Worm (Caenorhabditis elegans): ENCODE measurements around the gene C43G2.3.

Gene C43G2.3

DNA sequence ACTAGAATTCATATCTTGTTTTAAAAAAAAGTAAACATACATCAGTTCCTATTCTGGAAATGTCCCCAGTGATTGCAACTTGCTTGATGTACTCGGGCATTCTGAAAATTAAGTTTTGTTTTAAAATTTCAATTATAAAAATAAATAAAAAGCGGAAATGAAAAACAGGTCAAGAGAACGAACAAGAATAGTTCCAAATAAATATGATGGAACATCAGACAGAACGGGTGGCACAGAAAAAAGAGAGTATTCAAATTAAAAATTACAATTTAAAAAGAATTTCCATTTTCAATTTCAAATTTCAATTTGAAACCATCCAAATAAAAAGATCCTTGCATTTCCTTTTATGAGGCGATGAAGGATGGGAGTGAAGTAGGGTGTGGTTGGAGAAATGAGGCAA is 43.2 kb downstream of the C43G2.3 start, which contains the start of gene C01B10.3:
Gene C01B10.3, minus strand, starts transcription at position 101 of the 400 bp plus-strand sequence.
- TF ChIP-seq daf-12 (tag; optimal IDR thresholded peaks at IDR 0.05), result no peak
- no peak for TF ChIP-seq elt-2 (tag; optimal IDR thresholded peaks at IDR 0.05)
- TF ChIP-seq lsy-12 (tag; optimal IDR thresholded peaks at IDR 0.05), result no peak
- TF ChIP-seq snpc-4 (tag; optimal IDR thresholded peaks at IDR 0.05), result no peak
- TF ChIP-seq nhr-43 (tag; optimal IDR thresholded peaks at IDR 0.05; ENCODE audit: poor library complexity, severe bottlenecking), result no peak
- no peak for TF ChIP-seq nhr-28 (tag; optimal IDR thresholded peaks at IDR 0.05)
- no peak for TF ChIP-seq nhr-76 (tag; optimal IDR thresholded peaks at IDR 0.05)
- TF ChIP-seq nhr-77 (tag; optimal IDR thresholded peaks at IDR 0.05), result no peak
- TF ChIP-seq mdl-1 (tag; optimal IDR thresholded peaks at IDR 0.05), result no peak
- no peak for TF ChIP-seq elt-1 (tag; optimal IDR thresholded peaks at IDR 0.05)
- no peak for TF ChIP-seq egl-27 (tag; optimal IDR thresholded peaks at IDR 0.05)
- TF ChIP-seq ceh-16 (tag; optimal IDR thresholded peaks at IDR 0.05), result no peak
- no peak for TF ChIP-seq aly-2 (tag; optimal IDR thresholded peaks at IDR 0.05)
- TF ChIP-seq nhr-12 (tag; optimal IDR thresholded peaks at IDR 0.05), result no peak
- TF ChIP-seq elt-3 (tag; optimal IDR thresholded peaks at IDR 0.05), result no peak
- no peak for TF ChIP-seq R02D3.7 (tag; optimal IDR thresholded peaks at IDR 0.05)
- TF ChIP-seq nhr-237 (tag; optimal IDR thresholded peaks at IDR 0.05), result no peak
- no peak for TF ChIP-seq egl-5 (tag; optimal IDR thresholded peaks at IDR 0.05)

DNA sequence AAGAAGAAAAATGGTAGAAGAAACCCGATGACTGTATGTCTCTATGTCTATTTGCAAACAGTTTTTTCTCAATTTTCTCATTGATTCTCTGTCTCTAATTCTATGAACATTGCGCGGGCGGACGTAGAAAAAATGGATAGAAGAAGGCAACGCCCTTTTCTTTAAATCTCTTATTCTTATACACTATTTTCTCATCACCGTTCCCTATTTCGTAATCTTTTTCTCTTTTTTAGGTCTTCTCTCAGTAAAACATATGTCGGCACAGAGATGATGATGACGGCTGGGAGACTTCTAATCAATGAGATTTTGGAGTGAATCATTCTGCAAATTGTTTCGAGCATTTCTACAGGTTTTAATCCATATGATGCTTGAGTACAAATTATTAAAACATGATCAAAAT is 44.1 kb downstream of the C43G2.3 start:
- TF ChIP-seq nfya-1 (tag; optimal IDR thresholded peaks at IDR 0.05; ENCODE audit: insufficient read depth) (peak; percentile 20), nhr-25 (tag; optimal IDR thresholded peaks at IDR 0.05) (peak; percentile 70), mml-1 (tag; optimal IDR thresholded peaks at IDR 0.05) (no peak), elt-3 (tag; optimal IDR thresholded peaks at IDR 0.05) (peak in 1 of 3 experiments; percentile 73), nhr-77 (tag; optimal IDR thresholded peaks at IDR 0.05) (no peak), ceh-28 (tag; optimal IDR thresholded peaks at IDR 0.05) (peak; percentile 38), jun-1 (tag; optimal IDR thresholded peaks at IDR 0.05) (no peak), pha-4 (tag; optimal IDR thresholded peaks at IDR 0.05) (peak; percentile 36), nhr-11 (tag; optimal IDR thresholded peaks at IDR 0.05) (no peak), nhr-23 (tag; optimal IDR thresholded peaks at IDR 0.05) (peak; percentile 76)

DNA sequence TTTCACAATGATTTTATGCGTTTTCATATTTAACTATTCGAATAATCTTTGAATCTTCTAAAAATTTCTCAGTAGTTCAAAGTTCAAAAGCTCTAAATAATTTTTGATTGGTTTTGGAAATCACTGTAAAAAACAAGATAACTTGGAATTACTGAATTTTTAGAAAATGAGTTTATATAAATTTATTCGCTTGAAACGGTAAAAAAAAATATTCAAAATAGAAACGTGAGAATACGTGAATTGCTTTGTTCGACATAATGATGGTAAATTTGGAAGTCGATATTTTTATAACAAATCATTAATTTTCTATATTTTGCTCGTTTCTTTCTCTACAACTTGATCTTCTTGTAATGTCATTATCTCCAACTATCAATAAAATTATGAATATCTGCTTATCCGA is 45.4 kb downstream of the C43G2.3 start, which contains the start of gene C01B10.44:
Gene C01B10.44, plus strand, starts transcription at position 301 of the 400 bp plus-strand sequence.
- TF ChIP-seq lsy-12 (tag; optimal IDR thresholded peaks at IDR 0.05) (no peak), elt-3 (tag; optimal IDR thresholded peaks at IDR 0.05) (no peak), eor-1 (tag; optimal IDR thresholded peaks at IDR 0.05) (no peak), unc-62 (GFP tag; optimal IDR thresholded peaks at IDR 0.05) (no peak), sea-2 (GFP tag; optimal IDR thresholded peaks at IDR 0.05) (no peak), ztf-11 (tag; optimal IDR thresholded peaks at IDR 0.05) (no peak), snpc-4 (tag; optimal IDR thresholded peaks at IDR 0.05) (no peak), fkh-10 (GFP tag; optimal IDR thresholded peaks at IDR 0.05) (no peak), skn-1 (tag; optimal IDR thresholded peaks at IDR 0.05) (no peak)

DNA sequence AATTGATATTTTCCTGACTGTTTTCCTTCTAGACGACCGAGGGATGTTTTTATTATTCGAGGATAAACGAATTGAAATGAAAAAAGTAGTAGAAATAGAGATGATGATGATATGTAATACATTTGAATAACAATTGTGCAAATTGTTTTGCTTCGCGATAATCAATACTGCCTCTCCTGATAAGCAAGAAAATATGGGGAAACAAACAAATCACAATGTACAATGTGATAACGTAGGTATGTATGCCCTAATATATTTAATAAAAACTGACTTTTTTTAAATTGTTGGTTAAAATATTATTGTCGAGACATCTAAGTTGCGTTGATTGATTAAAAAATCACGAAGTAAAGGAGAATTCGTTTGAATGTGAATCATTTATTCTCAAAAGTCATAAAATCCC is 49.8 kb downstream of the C43G2.3 start, which contains the start of gene cest-5.2:
Gene cest-5.2, minus strand, starts transcription at position 128 of the 400 bp plus-strand sequence.
- TF ChIP-seq lin-15B (tag; optimal IDR thresholded peaks at IDR 0.05) (no peak), nhr-23 (tag; optimal IDR thresholded peaks at IDR 0.05) (no peak), ceh-16 (tag; optimal IDR thresholded peaks at IDR 0.05) (no peak), mdl-1 (tag; optimal IDR thresholded peaks at IDR 0.05) (no peak), eor-1 (tag; optimal IDR thresholded peaks at IDR 0.05) (no peak), elt-2 (tag; optimal IDR thresholded peaks at IDR 0.05) (peak; percentile 67), nhr-77 (tag; optimal IDR thresholded peaks at IDR 0.05) (no peak), ZK546.5 (tag; optimal IDR thresholded peaks at IDR 0.05) (no peak), aly-2 (tag; optimal IDR thresholded peaks at IDR 0.05) (no peak), ceh-82 (tag; optimal IDR thresholded peaks at IDR 0.05) (no peak), fos-1 (tag; optimal IDR thresholded peaks at IDR 0.05) (no peak), lsy-12 (tag; optimal IDR thresholded peaks at IDR 0.05) (no peak), nhr-25 (tag; optimal IDR thresholded peaks at IDR 0.05) (no peak), nhr-43 (tag; optimal IDR thresholded peaks at IDR 0.05; ENCODE audit: poor library complexity, severe bottlenecking) (no peak), tbx-2 (tag; optimal IDR thresholded peaks at IDR 0.05) (no peak), ama-1 (optimal IDR thresholded peaks at IDR 0.05) (no peak), snpc-4 (tag; optimal IDR thresholded peaks at IDR 0.05) (no peak), nhr-11 (tag; optimal IDR thresholded peaks at IDR 0.05) (no peak), skn-1 (tag; optimal IDR thresholded peaks at IDR 0.05) (no peak), zag-1 (tag; optimal IDR thresholded peaks at IDR 0.05) (no peak), pha-4 (tag; optimal IDR thresholded peaks at IDR 0.05) (peak; percentile 26), lin-39 (tag; optimal IDR thresholded peaks at IDR 0.05) (no peak), nfya-1 (tag; optimal IDR thresholded peaks at IDR 0.05; ENCODE audit: insufficient read depth) (no peak), nhr-237 (tag; optimal IDR thresholded peaks at IDR 0.05) (no peak), pqm-1 (tag; optimal IDR thresholded peaks at IDR 0.05) (peak; percentile 9), R02D3.7 (tag; optimal IDR thresholded peaks at IDR 0.05) (no peak), unc-39 (tag; optimal IDR thresholded peaks at IDR 0.05) (no peak), fkh-2 (tag; optimal IDR thresholded peaks at IDR 0.05) (no peak), mml-1 (tag; optimal IDR thresholded peaks at IDR 0.05) (no peak), nhr-28 (tag; optimal IDR thresholded peaks at IDR 0.05) (no peak), ceh-28 (tag; optimal IDR thresholded peaks at IDR 0.05) (peak; percentile 14)

Data from whole organism, L3 larva.